Worm (Caenorhabditis elegans): ENCODE measurements around the gene sta-2.

- TF ChIP-seq T22C8.4 (GFP tag; IDR thresholded peaks at IDR 0.05) (no peak), klf-2 (GFP tag; conservative IDR thresholded peaks at IDR 0.05) (no peak), cog-1 (tag; optimal IDR thresholded peaks at IDR 0.05) (no peak), flt-1 (GFP tag; IDR thresholded peaks at IDR 0.05) (no peak), ref-1 (GFP tag; conservative IDR thresholded peaks at IDR 0.05) (no peak), ztf-23 (GFP tag; IDR thresholded peaks at IDR 0.05) (no peak)
These were observed 28.4 kb upstream of the sta-2 start for ce11 chrV:9712418-9713173.

Data from whole organism, midembryonic.